Worm (Caenorhabditis elegans): Measurements from ENCODE around the gene mnk-1.
A peak's percentile ranks its signal among the peaks of the same experiment; 100 is the strongest.

mnk-1 gene

DNA sequence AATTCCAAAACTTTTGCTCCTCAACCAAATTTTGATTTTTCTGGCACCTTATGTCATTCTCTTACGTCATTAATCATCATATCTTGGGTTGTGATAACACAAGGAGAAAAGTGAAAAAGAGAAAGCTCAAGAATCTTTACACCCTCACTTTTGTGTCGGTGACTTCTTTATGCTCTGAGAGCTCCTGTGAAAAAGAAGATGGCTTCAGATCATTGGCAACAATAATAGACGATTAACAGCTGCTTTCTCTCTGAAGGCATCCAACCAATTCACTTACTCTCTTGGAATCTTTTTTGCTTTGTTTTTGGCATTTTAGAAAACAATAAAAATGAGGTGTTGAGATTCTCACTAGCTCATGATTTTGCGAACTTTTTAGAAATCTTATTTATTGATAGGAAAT, 14.7 kb upstream of the mnk-1 start:
- TF ChIP-seq flt-1 (GFP tag; IDR thresholded peaks at IDR 0.05) (no peak), med-1 (GFP tag; optimal IDR thresholded peaks at IDR 0.05; ENCODE audit: insufficient read depth) (no peak), ztf-29 (GFP tag; IDR thresholded peaks at IDR 0.05) (no peak), ref-1 (GFP tag; conservative IDR thresholded peaks at IDR 0.05) (no peak), ztf-23 (GFP tag; IDR thresholded peaks at IDR 0.05) (no peak), T22C8.4 (GFP tag; IDR thresholded peaks at IDR 0.05) (no peak), cog-1 (tag; optimal IDR thresholded peaks at IDR 0.05) (no peak), klf-2 (GFP tag; conservative IDR thresholded peaks at IDR 0.05) (no peak)

DNA sequence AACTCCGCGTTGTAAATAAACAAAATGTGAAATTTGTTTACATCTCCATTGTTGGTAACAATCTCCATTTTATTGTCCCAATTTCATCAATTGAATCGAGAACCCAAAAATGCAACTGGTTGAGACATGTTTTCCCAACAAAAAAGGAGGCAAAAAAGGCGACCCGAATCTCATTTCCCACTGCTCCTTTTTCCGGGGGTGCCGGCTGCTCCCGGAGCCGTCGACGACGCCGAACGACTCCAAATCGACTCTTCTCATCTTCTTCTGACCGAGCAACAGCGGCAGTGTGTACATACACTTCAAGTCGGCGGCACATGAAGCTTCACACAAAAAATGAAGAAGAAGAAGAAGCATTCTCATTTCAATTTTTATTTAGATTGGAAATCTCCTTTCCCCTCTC, 11.6 kb upstream of the mnk-1 start:
- TF ChIP-seq med-1 (GFP tag; optimal IDR thresholded peaks at IDR 0.05; ENCODE audit: insufficient read depth) (no peak), T22C8.4 (GFP tag; IDR thresholded peaks at IDR 0.05) (no peak), ref-1 (GFP tag; conservative IDR thresholded peaks at IDR 0.05) (no peak), tab-1 (GFP tag; IDR thresholded peaks at IDR 0.05) (no peak), klf-2 (GFP tag; conservative IDR thresholded peaks at IDR 0.05) (no peak), ztf-29 (GFP tag; IDR thresholded peaks at IDR 0.05) (no peak), flt-1 (GFP tag; IDR thresholded peaks at IDR 0.05) (no peak), cog-1 (tag; optimal IDR thresholded peaks at IDR 0.05) (no peak), ztf-23 (GFP tag; IDR thresholded peaks at IDR 0.05) (no peak)

DNA sequence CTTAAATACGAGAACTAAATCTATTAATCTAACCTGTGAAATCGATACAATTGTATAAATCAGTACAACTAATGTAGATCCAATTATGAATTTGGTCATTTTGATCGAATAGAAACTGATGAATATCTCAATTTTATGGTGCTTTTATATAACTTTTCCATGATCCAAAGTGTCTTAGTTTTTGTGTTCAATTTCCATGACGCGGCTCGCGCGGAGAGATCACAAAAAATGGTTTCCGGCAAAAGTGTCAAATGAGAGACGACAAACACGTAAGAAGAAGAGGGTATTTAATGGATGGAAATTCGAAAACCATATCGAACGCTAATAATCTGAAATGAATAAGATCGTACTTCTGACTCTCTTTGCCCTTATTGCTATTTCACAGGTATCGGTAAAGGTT, 9.7 kb upstream of the mnk-1 start, which contains the start of the genes C06A1.6 and C06A1.7:
Gene C06A1.6 (minus strand): TSS at position 101 of the 400 bp plus-strand sequence.
Gene C06A1.7 (plus strand): TSS at position 314 of the 400 bp plus-strand sequence.
- TF ChIP-seq cog-1 (tag; optimal IDR thresholded peaks at IDR 0.05) (no peak), ztf-23 (GFP tag; IDR thresholded peaks at IDR 0.05) (no peak), ref-1 (GFP tag; conservative IDR thresholded peaks at IDR 0.05) (no peak), tab-1 (GFP tag; IDR thresholded peaks at IDR 0.05) (no peak), med-1 (GFP tag; optimal IDR thresholded peaks at IDR 0.05; ENCODE audit: insufficient read depth) (no peak), klf-2 (GFP tag; conservative IDR thresholded peaks at IDR 0.05) (no peak), ztf-29 (GFP tag; IDR thresholded peaks at IDR 0.05) (no peak), T22C8.4 (GFP tag; IDR thresholded peaks at IDR 0.05) (no peak), flt-1 (GFP tag; IDR thresholded peaks at IDR 0.05) (no peak)

DNA sequence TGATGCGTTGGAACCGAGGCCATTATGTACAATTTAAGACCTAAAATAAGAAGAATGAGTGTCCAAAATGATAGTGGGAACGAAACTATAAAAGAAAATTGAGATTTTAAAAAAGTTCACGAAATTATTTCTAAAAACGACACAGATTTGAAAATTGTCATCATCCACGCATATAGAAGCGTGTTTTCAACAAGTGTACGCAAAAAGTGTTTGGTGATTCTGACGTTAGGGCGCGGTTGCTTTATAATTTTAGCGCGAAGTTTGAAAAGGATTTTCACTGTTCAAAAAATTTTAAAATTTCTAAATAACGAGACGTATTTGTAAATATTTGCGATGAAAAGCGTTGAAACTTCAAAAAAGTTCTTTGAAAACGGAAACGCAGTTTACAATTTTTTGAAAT, 8.5 kb upstream of the mnk-1 start, which contains the start of gene cdc-48.1:
Gene cdc-48.1 (minus strand): TSS at position 40 of the 400 bp plus-strand sequence.
- no peak for TF ChIP-seq ref-1 (GFP tag; conservative IDR thresholded peaks at IDR 0.05)
- peak; percentile 76 for TF ChIP-seq klf-2 (GFP tag; conservative IDR thresholded peaks at IDR 0.05)
- peak; percentile 94 for TF ChIP-seq flt-1 (GFP tag; IDR thresholded peaks at IDR 0.05)
- peak; percentile 76 for TF ChIP-seq T22C8.4 (GFP tag; IDR thresholded peaks at IDR 0.05)
- peak; percentile 94 for TF ChIP-seq ztf-23 (GFP tag; IDR thresholded peaks at IDR 0.05)
- peak; percentile 25 for TF ChIP-seq med-1 (GFP tag; optimal IDR thresholded peaks at IDR 0.05; ENCODE audit: insufficient read depth)
- TF ChIP-seq cog-1 (tag; optimal IDR thresholded peaks at IDR 0.05), result peak; percentile 99
- TF ChIP-seq ztf-29 (GFP tag; IDR thresholded peaks at IDR 0.05), result peak; percentile 60; the same call in 1 of the 2 replicates
- peak; percentile 80 for TF ChIP-seq tab-1 (GFP tag; IDR thresholded peaks at IDR 0.05)

DNA sequence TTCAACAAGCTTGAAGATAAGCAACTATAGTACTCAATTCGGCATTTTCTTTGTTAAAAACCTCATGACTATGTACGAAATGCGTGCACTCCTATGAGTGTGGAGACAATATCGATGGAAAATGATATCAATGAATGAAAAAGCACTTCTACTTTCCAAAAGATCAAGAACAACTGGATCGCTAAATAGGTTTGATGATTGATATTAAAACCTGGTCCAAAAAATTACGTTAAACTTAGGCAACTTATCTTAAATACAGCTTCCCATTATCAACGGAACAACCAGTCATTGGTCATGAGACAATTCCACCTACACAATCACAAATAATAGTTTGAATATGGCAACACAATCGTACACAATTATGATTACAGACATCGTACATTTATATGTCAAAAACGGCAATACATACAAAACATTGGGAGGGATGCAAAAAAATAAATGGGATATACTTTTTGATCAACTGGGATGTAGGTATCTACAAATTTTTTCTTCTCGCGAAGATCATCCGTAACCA, 4.9 kb upstream of the mnk-1 start:
- no peak for TF ChIP-seq T22C8.4 (GFP tag; IDR thresholded peaks at IDR 0.05)
- no peak for TF ChIP-seq med-1 (GFP tag; optimal IDR thresholded peaks at IDR 0.05; ENCODE audit: insufficient read depth)

DNA sequence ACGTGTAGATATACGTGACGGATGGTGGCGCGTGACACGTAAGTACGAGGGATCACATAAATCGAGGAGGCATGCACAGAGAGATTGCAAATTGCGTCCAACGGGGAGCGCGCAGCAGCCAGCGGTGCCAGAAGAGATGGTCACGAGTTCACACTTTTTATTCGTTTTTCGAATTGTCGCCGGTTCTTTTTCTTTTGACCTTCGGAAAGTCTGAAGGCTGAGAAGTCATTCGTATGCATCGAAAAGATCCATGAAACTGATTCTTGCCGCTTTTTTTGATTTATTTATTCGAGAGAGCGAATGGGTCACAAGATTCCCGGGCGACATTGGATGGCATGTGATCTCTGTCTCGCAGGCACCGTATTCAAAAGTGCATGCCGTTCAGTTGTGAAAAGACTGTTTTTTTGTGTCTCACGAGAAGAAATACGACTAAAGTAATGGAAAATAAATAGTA, 4.1 kb upstream of the mnk-1 start:
- TF ChIP-seq med-1 (GFP tag; optimal IDR thresholded peaks at IDR 0.05; ENCODE audit: insufficient read depth) (no peak), flt-1 (GFP tag; IDR thresholded peaks at IDR 0.05) (0 out of 2 replicates have a peak, but pooled peaks have one; percentile 41), tab-1 (GFP tag; IDR thresholded peaks at IDR 0.05) (no peak), klf-2 (GFP tag; conservative IDR thresholded peaks at IDR 0.05) (no peak), ztf-23 (GFP tag; IDR thresholded peaks at IDR 0.05) (0 out of 2 replicates have a peak, but pooled peaks have one; percentile 20)

DNA sequence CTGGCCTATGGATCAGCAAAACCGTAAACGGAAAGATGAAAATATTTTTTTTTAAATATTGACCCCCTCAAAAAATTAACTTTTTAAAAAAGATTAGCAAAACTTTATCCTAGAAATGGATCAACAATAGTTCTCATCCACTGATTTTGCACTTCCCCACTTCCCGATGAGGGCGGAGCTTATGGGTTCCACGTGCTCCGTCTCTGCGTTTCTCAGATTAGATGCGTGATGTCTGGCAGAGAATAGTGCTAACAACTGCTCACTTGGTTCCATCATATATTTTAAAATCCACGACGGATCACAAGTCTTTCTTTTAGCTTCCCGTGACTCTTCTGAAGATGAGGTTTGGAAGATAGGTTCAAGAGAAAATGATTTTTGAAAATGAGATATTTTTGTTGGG, 3.5 kb upstream of the mnk-1 start:
- TF ChIP-seq flt-1 (GFP tag; IDR thresholded peaks at IDR 0.05), result no peak
- no peak for TF ChIP-seq T22C8.4 (GFP tag; IDR thresholded peaks at IDR 0.05)
- TF ChIP-seq klf-2 (GFP tag; conservative IDR thresholded peaks at IDR 0.05), result no peak
- no peak for TF ChIP-seq ztf-23 (GFP tag; IDR thresholded peaks at IDR 0.05)
- TF ChIP-seq med-1 (GFP tag; optimal IDR thresholded peaks at IDR 0.05; ENCODE audit: insufficient read depth), result no peak
- TF ChIP-seq cog-1 (tag; optimal IDR thresholded peaks at IDR 0.05), result no peak
- no peak for TF ChIP-seq tab-1 (GFP tag; IDR thresholded peaks at IDR 0.05)
- no peak for TF ChIP-seq ref-1 (GFP tag; conservative IDR thresholded peaks at IDR 0.05)
- TF ChIP-seq ztf-29 (GFP tag; IDR thresholded peaks at IDR 0.05), result no peak

DNA sequence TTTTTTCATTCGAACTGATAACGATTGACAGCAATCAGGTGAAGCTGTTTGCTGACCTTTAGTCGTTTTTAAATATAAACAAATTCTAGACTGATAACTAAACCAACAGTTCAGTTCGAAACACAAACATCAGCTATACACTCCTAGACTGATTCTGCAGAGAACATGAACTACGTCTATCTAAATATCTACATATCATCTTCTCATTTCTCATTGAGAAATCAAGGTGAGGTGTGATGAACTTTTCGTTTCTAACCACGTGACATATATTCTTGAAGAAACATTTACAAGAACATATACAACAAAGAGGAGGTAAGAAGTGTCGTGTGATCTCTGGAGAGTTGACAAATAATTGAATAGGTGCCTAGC, 2.3 kb upstream of the mnk-1 start:
- TF ChIP-seq flt-1 (GFP tag; IDR thresholded peaks at IDR 0.05) (no peak), klf-2 (GFP tag; conservative IDR thresholded peaks at IDR 0.05) (no peak), ztf-23 (GFP tag; IDR thresholded peaks at IDR 0.05) (no peak), cog-1 (tag; optimal IDR thresholded peaks at IDR 0.05) (no peak), ztf-29 (GFP tag; IDR thresholded peaks at IDR 0.05) (no peak), T22C8.4 (GFP tag; IDR thresholded peaks at IDR 0.05) (no peak), tab-1 (GFP tag; IDR thresholded peaks at IDR 0.05) (no peak), ref-1 (GFP tag; conservative IDR thresholded peaks at IDR 0.05) (no peak), med-1 (GFP tag; optimal IDR thresholded peaks at IDR 0.05; ENCODE audit: insufficient read depth) (no peak)

DNA sequence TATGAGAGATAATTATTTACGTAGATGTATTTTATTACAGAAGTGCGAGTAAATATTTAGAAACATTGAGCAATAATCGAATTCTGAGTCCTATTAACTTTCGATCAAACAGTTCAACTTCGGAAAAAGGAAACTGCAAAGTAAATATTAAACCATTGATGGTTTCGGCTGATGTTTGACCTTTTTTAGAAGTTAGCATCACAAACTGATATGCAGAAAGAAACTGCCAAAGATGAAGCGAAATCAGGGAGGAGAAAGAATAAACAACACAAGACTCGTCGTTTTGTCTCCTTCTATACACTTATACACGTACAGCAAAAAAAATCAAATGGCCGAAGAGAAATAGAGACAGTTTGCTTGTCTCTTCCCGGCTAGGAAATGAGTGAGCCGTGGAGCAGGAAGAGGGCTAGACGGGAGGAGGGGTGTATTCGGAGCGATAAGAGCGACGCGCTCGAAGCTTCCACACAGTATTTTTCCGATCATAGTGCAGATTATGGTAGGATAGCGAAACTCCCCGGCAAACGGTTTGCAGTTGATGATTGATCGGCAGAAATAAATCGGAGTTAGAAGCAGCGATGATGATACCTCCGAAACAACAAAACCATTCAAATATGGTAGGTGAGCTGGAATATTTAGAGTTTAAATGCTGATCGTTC, 1.8 kb upstream of the mnk-1 start:
- no peak for TF ChIP-seq cog-1 (tag; optimal IDR thresholded peaks at IDR 0.05)
- TF ChIP-seq flt-1 (GFP tag; IDR thresholded peaks at IDR 0.05), result no peak
- TF ChIP-seq klf-2 (GFP tag; conservative IDR thresholded peaks at IDR 0.05), result no peak
- no peak for TF ChIP-seq ref-1 (GFP tag; conservative IDR thresholded peaks at IDR 0.05)

All from whole organism, midembryonic.